Worm (Caenorhabditis elegans) whole organism, L3 larva: Measurements from ENCODE around the gene cya-1.

Source experiments
- R02D3.7 ChIP-seq: fragments of 150-350 bp; optimal IDR thresholded peaks from 2 replicates; lab custom pipeline; 2014; ENCODE audit warnings: missing biosample characterization, missing genetic modification characterization
- aly-2 ChIP-seq: fragments of 150-350 bp; optimal IDR thresholded peaks from 2 replicates; lab custom pipeline; 2014; ENCODE audit warnings: missing biosample characterization, missing genetic modification characterization
- elt-1 ChIP-seq: fragments of 150-350 bp; optimal IDR thresholded peaks from 2 replicates; lab custom pipeline; 2014; ENCODE audit warnings: missing biosample characterization, missing genetic modification characterization
- fkh-10 ChIP-seq: sonication (generic microtip); optimal IDR thresholded peaks from 2 replicates; lab custom pipeline; 2017; ENCODE audit warnings: missing biosample characterization, missing genetic modification reagents, missing genetic modification characterization
- fos-1 ChIP-seq: fragments of 150-350 bp; optimal IDR thresholded peaks from 2 replicates; lab custom pipeline; 2014; ENCODE audit warnings: missing biosample characterization, missing genetic modification characterization
- lin-39 ChIP-seq: fragments of 150-350 bp; optimal IDR thresholded peaks from 2 replicates; lab custom pipeline; 2018; ENCODE audit warnings: missing biosample characterization, missing genetic modification reagents, missing genetic modification characterization
- nfya-1 ChIP-seq: sonication (generic microtip); optimal IDR thresholded peaks from 2 replicates; lab custom pipeline; 2017; ENCODE audit warnings: missing genetic modification characterization, mild to moderate bottlenecking, missing compliant biosample characterization, antibody characterized with exemption, moderate library complexity; ENCODE audit not compliant: insufficient read depth
- nhr-12 ChIP-seq: fragments of 150-350 bp; optimal IDR thresholded peaks from 2 replicates; lab custom pipeline; 2014; ENCODE audit warnings: missing biosample characterization, missing genetic modification characterization
- pqm-1 ChIP-seq: fragments of 150-350 bp; optimal IDR thresholded peaks from 2 replicates; lab custom pipeline; 2017; ENCODE audit warnings: missing biosample characterization, missing genetic modification characterization, inconsistent platforms
- snpc-4 ChIP-seq: fragments of 150-350 bp; optimal IDR thresholded peaks from 2 replicates; lab custom pipeline; 2014; ENCODE audit warnings: missing biosample characterization, missing genetic modification characterization
- unc-39 ChIP-seq: sonication (generic microtip); optimal IDR thresholded peaks from 4 replicates; lab custom pipeline; 2017; ENCODE audit warnings: missing biosample characterization, missing genetic modification characterization
- unc-62 ChIP-seq: fragments of 150-350 bp; sonication (generic microtip); optimal IDR thresholded peaks from 4 replicates; lab custom pipeline; 2014; ENCODE audit warnings: missing biosample characterization, missing genetic modification reagents, missing genetic modification characterization
- zag-1 ChIP-seq: fragments of 150-350 bp; optimal IDR thresholded peaks from 2 replicates; lab custom pipeline; 2014; ENCODE audit warnings: missing biosample characterization, missing genetic modification characterization
- ztf-11 ChIP-seq: fragments of 150-350 bp; optimal IDR thresholded peaks from 2 replicates; lab custom pipeline; 2014; ENCODE audit warnings: missing biosample characterization, missing genetic modification characterization

DNA sequence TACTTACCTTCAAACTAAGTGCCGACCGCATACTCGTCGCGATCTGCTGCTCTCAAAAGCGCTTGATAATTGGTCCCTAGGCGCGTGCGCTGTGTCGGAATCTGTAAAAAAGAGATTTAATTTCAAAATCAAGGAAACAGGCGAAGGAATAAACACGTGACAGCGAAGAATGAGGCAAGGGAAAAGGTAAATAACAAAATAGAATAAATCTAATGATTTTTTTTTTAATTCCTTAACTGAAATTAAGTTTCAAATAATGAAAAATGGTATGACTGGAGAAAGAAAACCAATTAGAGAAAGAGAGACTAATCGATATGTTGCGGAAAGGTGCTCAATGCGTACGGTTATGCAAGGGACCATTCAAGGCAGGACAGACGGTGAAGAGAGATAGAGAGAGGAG is at the start of gene cya-1:
- no peak for TF ChIP-seq elt-1 (tag; lab: Kevin White, UChicago)
- TF ChIP-seq ztf-11 (tag; lab: Kevin White, UChicago), result no peak
- no peak for TF ChIP-seq nhr-12 (tag; lab: Kevin White, UChicago)
- no peak for TF ChIP-seq nfya-1 (tag; lab: Kevin White, UChicago)
- TF ChIP-seq R02D3.7, result no peak
- no peak for TF ChIP-seq fkh-10 (GFP tag; lab: Kevin White, UChicago)
- no peak for TF ChIP-seq snpc-4 (tag; lab: Kevin White, UChicago)
- TF ChIP-seq fos-1, result no peak
- TF ChIP-seq unc-39, result no peak
- TF ChIP-seq pqm-1 (tag; lab: Kevin White, UChicago), result no peak
- TF ChIP-seq unc-62 (GFP tag; lab: Kevin White, UChicago), result no peak
- TF ChIP-seq lin-39 (tag; lab: Kevin White, UChicago), result no peak
- TF ChIP-seq zag-1, result no peak
- no peak for TF ChIP-seq aly-2 (tag; lab: Kevin White, UChicago)
